Fruit fly (Drosophila melanogaster) whole organism, embryonic: ENCODE data around the gene CG14220.

Source experiments
- CG10959 ChIP-seq: fragments of 200-800 bp; sonication (Bioruptor generic); IDR thresholded peaks from 2 replicates; pipeline ENCODE4 v1.3.6; 2022; ENCODE audit warnings: missing biosample characterization, missing genetic modification characterization
- CG13287 ChIP-seq: fragments of 200-800 bp; sonication (Bioruptor generic); IDR thresholded peaks from 2 replicates; pipeline ENCODE4 v1.3.6; 2022; ENCODE audit warnings: missing biosample characterization, missing genetic modification characterization; ENCODE audit not compliant: partially characterized antibody
- CG15479 ChIP-seq: fragments of 200-800 bp; sonication (Bioruptor generic); optimal IDR thresholded peaks from 3 replicates; lab custom pipeline; 2019; ENCODE audit warnings: missing biosample characterization, mild to moderate bottlenecking, missing genetic modification characterization, moderate library complexity
- CG15514 ChIP-seq: fragments of 200-800 bp; sonication (Bioruptor generic); optimal IDR thresholded peaks from 3 replicates; lab custom pipeline; 2017; ENCODE audit warnings: missing biosample characterization, missing genetic modification characterization, mild to moderate bottlenecking, moderate library complexity, missing genetic modification reagents
- CG17328 ChIP-seq: fragments of 200-800 bp; sonication (Bioruptor generic); IDR thresholded peaks from 2 replicates; pipeline ENCODE4 v1.3.6; 2022; ENCODE audit warnings: missing biosample characterization, missing genetic modification characterization
- CG17385 ChIP-seq: fragments of 200-800 bp; sonication (Bioruptor generic); optimal IDR thresholded peaks from 3 replicates; lab custom pipeline; 2018; ENCODE audit warnings: missing biosample characterization, mild to moderate bottlenecking, missing genetic modification characterization
- CG18476 ChIP-seq: fragments of 200-800 bp; sonication (Bioruptor generic); optimal IDR thresholded peaks from 2 replicates; lab custom pipeline; 2016; ENCODE audit warnings: missing biosample characterization, mild to moderate bottlenecking, missing genetic modification characterization
- CG2202 ChIP-seq: fragments of 200-800 bp; sonication (Bioruptor generic); optimal IDR thresholded peaks from 2 replicates; lab custom pipeline; 2018; ENCODE audit warnings: missing biosample characterization, mild to moderate bottlenecking, missing genetic modification characterization
- CG2712 ChIP-seq: fragments of 200-800 bp; optimal IDR thresholded peaks from 3 replicates; lab custom pipeline; 2019; ENCODE audit warnings: missing biosample characterization, mild to moderate bottlenecking, missing genetic modification characterization, moderate library complexity
- CG31365 ChIP-seq: fragments of 200-800 bp; sonication (Bioruptor generic); optimal IDR thresholded peaks from 2 replicates; lab custom pipeline; 2018; ENCODE audit warnings: missing biosample characterization, mild to moderate bottlenecking, missing genetic modification characterization
- CG3163 ChIP-seq: fragments of 200-800 bp; sonication (Bioruptor generic); optimal IDR thresholded peaks from 3 replicates; lab custom pipeline; 2016; ENCODE audit warnings: missing biosample characterization, missing genetic modification characterization
- CG3281 ChIP-seq: fragments of 200-800 bp; sonication (Bioruptor generic); optimal IDR thresholded peaks from 3 replicates; lab custom pipeline; 2017; ENCODE audit warnings: missing biosample characterization, mild to moderate bottlenecking, missing genetic modification characterization
- CG3995 ChIP-seq: fragments of 200-800 bp; sonication (Bioruptor generic); optimal IDR thresholded peaks from 3 replicates; lab custom pipeline; 2016; ENCODE audit warnings: missing biosample characterization, missing genetic modification characterization
- CG4360 ChIP-seq: fragments of 200-800 bp; sonication (Bioruptor generic); IDR thresholded peaks from 2 replicates; pipeline ENCODE4 v1.3.6; 2022; ENCODE audit warnings: missing biosample characterization, missing genetic modification characterization
- CG9797 ChIP-seq: fragments of 200-800 bp; sonication (Bioruptor generic); optimal IDR thresholded peaks from 3 replicates; lab custom pipeline; 2018; ENCODE audit warnings: missing biosample characterization, mild to moderate bottlenecking, missing genetic modification characterization
- CG9817 ChIP-seq: fragments of 200-800 bp; sonication (Bioruptor generic); optimal IDR thresholded peaks from 2 replicates; lab custom pipeline; 2018; ENCODE audit warnings: missing biosample characterization, mild to moderate bottlenecking, missing genetic modification characterization, moderate library complexity
- CTCF ChIP-seq: fragments of 200-800 bp; sonication (Bioruptor generic); optimal IDR thresholded peaks from 2 replicates; lab custom pipeline; 2017; ENCODE audit warnings: missing biosample characterization, mild to moderate bottlenecking, missing genetic modification characterization, moderate library complexity
- Chrac-16 ChIP-seq: fragments of 200-800 bp; sonication (Bioruptor generic); optimal IDR thresholded peaks from 3 replicates; lab custom pipeline; 2016; ENCODE audit warnings: missing biosample characterization, missing genetic modification characterization
- CrebB ChIP-seq: fragments of 200-800 bp; sonication (Bioruptor generic); optimal IDR thresholded peaks from 3 replicates; lab custom pipeline; 2018; ENCODE audit warnings: missing biosample characterization, mild to moderate bottlenecking, missing genetic modification characterization
- Ets97D ChIP-seq: fragments of 200-800 bp; sonication (Bioruptor generic); optimal IDR thresholded peaks from 3 replicates; lab custom pipeline; 2016; ENCODE audit warnings: missing biosample characterization, missing genetic modification characterization
- Jarid2 ChIP-seq: fragments of 200-800 bp; sonication (Bioruptor generic); optimal IDR thresholded peaks from 3 replicates; lab custom pipeline; 2017; ENCODE audit warnings: mild to moderate bottlenecking, missing biosample characterization, missing genetic modification reagents, missing genetic modification characterization
- MTF-1 ChIP-seq: fragments of 200-800 bp; sonication (Bioruptor generic); optimal IDR thresholded peaks from 2 replicates; lab custom pipeline; 2018; ENCODE audit warnings: missing biosample characterization, mild to moderate bottlenecking, missing genetic modification characterization, borderline replicate concordance
- Nf-YC ChIP-seq: fragments of 200-800 bp; optimal IDR thresholded peaks from 3 replicates; lab custom pipeline; 2019; ENCODE audit warnings: missing biosample characterization, mild to moderate bottlenecking, missing genetic modification characterization, moderate library complexity
- Ravus ChIP-seq: fragments of 200-800 bp; sonication (Bioruptor generic); IDR thresholded peaks from 2 replicates; pipeline ENCODE4 v1.3.6; 2022; ENCODE audit warnings: missing biosample characterization, missing genetic modification characterization
- Taf1 ChIP-seq: fragments of 200-800 bp; sonication (Bioruptor generic); IDR thresholded peaks from 2 replicates; pipeline ENCODE4 v1.3.6; 2022; ENCODE audit warnings: missing biosample characterization, missing genetic modification characterization
- Xbp1 ChIP-seq: fragments of 200-800 bp; sonication (Bioruptor generic); optimal IDR thresholded peaks from 3 replicates; lab custom pipeline; 2016; ENCODE audit warnings: missing biosample characterization, mild to moderate bottlenecking, missing genetic modification characterization
- YL-1 ChIP-seq: fragments of 200-800 bp; sonication (Bioruptor generic); optimal IDR thresholded peaks from 3 replicates; lab custom pipeline; 2017; ENCODE audit warnings: missing biosample characterization, mild to moderate bottlenecking, missing genetic modification characterization
- amos ChIP-seq: fragments of 200-800 bp; sonication (Bioruptor generic); IDR thresholded peaks from 2 replicates; pipeline ENCODE4 v1.3.6; 2022; ENCODE audit warnings: missing biosample characterization, missing genetic modification characterization; ENCODE audit not compliant: partially characterized antibody
- bowl ChIP-seq: fragments of 200-800 bp; sonication (Bioruptor generic); IDR thresholded peaks from 2 replicates; pipeline ENCODE4 v1.3.6; 2022; ENCODE audit warnings: missing biosample characterization, missing genetic modification characterization
- br ChIP-seq: fragments of >200 bp; optimal IDR thresholded peaks from 2 replicates; lab custom pipeline; 2017
- crp ChIP-seq, 2 experiments: fragments of 200-800 bp; sonication (Bioruptor generic); optimal IDR thresholded peaks; 2 replicates in 1 of 2; 3 replicates in 1 of 2; lab custom pipeline; 2017; ENCODE audit warnings: missing biosample characterization in 2 of 2, missing genetic modification characterization in 2 of 2, mild to moderate bottlenecking in 1 of 2, moderate library complexity in 1 of 2
- danr ChIP-seq: fragments of 200-800 bp; sonication (Bioruptor generic); IDR thresholded peaks from 2 replicates; pipeline ENCODE4 v1.3.6; 2022; ENCODE audit warnings: missing biosample characterization, missing genetic modification characterization
- dysf ChIP-seq: fragments of 200-800 bp; sonication (Bioruptor generic); IDR thresholded peaks from 3 replicates; pipeline ENCODE4 v1.3.6; 2022; ENCODE audit warnings: missing biosample characterization, missing genetic modification characterization
- fu2 ChIP-seq: fragments of 200-800 bp; sonication (Bioruptor generic); optimal IDR thresholded peaks from 2 replicates; lab custom pipeline; 2016; ENCODE audit warnings: missing biosample characterization, missing genetic modification characterization
- gcm ChIP-seq: fragments of 200-800 bp; sonication (Bioruptor generic); optimal IDR thresholded peaks from 2 replicates; lab custom pipeline; 2019; ENCODE audit warnings: missing biosample characterization, mild to moderate bottlenecking, missing genetic modification characterization, moderate library complexity
- gfzf ChIP-seq: fragments of 200-800 bp; sonication (Bioruptor generic); optimal IDR thresholded peaks from 2 replicates; lab custom pipeline; 2016; ENCODE audit warnings: missing biosample characterization, mild to moderate bottlenecking, missing genetic modification characterization, moderate library complexity
- grau ChIP-seq: fragments of 200-800 bp; optimal IDR thresholded peaks from 3 replicates; lab custom pipeline; 2019; ENCODE audit warnings: missing biosample characterization, mild to moderate bottlenecking, missing genetic modification characterization, moderate library complexity
- gsb ChIP-seq: fragments of 200-800 bp; sonication (Bioruptor generic); IDR thresholded peaks from 2 replicates; pipeline ENCODE4 v1.3.6; 2022; ENCODE audit warnings: missing biosample characterization, missing genetic modification characterization
- h ChIP-seq: fragments of >200 bp; optimal IDR thresholded peaks from 2 replicates; lab custom pipeline; 2017
- ind ChIP-seq: fragments of 200-800 bp; sonication (Bioruptor generic); optimal IDR thresholded peaks from 3 replicates; lab custom pipeline; 2016; ENCODE audit warnings: missing biosample characterization, missing genetic modification characterization
- jumu ChIP-seq: fragments of 200-800 bp; sonication (Bioruptor generic); optimal IDR thresholded peaks from 3 replicates; lab custom pipeline; 2016; ENCODE audit warnings: missing biosample characterization, missing genetic modification characterization
- lbe ChIP-seq: fragments of 200-800 bp; sonication (Bioruptor generic); optimal IDR thresholded peaks from 2 replicates; lab custom pipeline; 2016; ENCODE audit warnings: missing biosample characterization, mild to moderate bottlenecking, missing genetic modification characterization
- lilli ChIP-seq: fragments of 200-800 bp; sonication (Bioruptor generic); optimal IDR thresholded peaks from 3 replicates; lab custom pipeline; 2016; ENCODE audit warnings: missing biosample characterization, missing genetic modification characterization
- mirr ChIP-seq: fragments of 200-800 bp; sonication (Bioruptor generic); optimal IDR thresholded peaks from 3 replicates; lab custom pipeline; 2018; ENCODE audit warnings: missing biosample characterization, mild to moderate bottlenecking, missing genetic modification characterization
- onecut ChIP-seq: fragments of 200-800 bp; sonication (Bioruptor generic); IDR thresholded peaks from 2 replicates; pipeline ENCODE4 v1.3.6; 2022; ENCODE audit warnings: missing biosample characterization, missing genetic modification characterization
- seq ChIP-seq: fragments of 200-800 bp; sonication (Bioruptor generic); IDR thresholded peaks from 2 replicates; pipeline ENCODE4 v1.3.6; 2022; ENCODE audit warnings: missing biosample characterization, missing genetic modification characterization
- slbo ChIP-seq: fragments of 200-800 bp; sonication (Bioruptor generic); IDR thresholded peaks from 2 replicates; pipeline ENCODE4 v1.3.6; 2022; ENCODE audit warnings: missing biosample characterization, missing genetic modification characterization
- stc ChIP-seq: fragments of 200-800 bp; sonication (Bioruptor generic); IDR thresholded peaks from 2 replicates; pipeline ENCODE4 v1.3.6; 2022; ENCODE audit warnings: missing biosample characterization, missing genetic modification characterization
- tgo ChIP-seq: fragments of 200-800 bp; sonication (Bioruptor generic); IDR thresholded peaks from 3 replicates; pipeline ENCODE4 v1.3.6; 2022; ENCODE audit warnings: missing biosample characterization, missing genetic modification characterization
- ttk ChIP-seq: fragments of 200-800 bp; sonication (Bioruptor generic); IDR thresholded peaks from 2 replicates; pipeline ENCODE4 v2.1.2; 2022; ENCODE audit warnings: missing biosample characterization, missing genetic modification characterization
- unpg ChIP-seq: fragments of 200-800 bp; sonication (Bioruptor generic); optimal IDR thresholded peaks from 3 replicates; lab custom pipeline; 2018; ENCODE audit warnings: missing biosample characterization, mild to moderate bottlenecking, missing genetic modification characterization, moderate library complexity
- vnd ChIP-seq: fragments of 200-800 bp; sonication (Bioruptor generic); IDR thresholded peaks from 3 replicates; pipeline ENCODE4 v1.3.6; 2022; ENCODE audit warnings: missing biosample characterization, missing genetic modification characterization; ENCODE audit not compliant: partially characterized antibody

Gene CG14220

DNA sequence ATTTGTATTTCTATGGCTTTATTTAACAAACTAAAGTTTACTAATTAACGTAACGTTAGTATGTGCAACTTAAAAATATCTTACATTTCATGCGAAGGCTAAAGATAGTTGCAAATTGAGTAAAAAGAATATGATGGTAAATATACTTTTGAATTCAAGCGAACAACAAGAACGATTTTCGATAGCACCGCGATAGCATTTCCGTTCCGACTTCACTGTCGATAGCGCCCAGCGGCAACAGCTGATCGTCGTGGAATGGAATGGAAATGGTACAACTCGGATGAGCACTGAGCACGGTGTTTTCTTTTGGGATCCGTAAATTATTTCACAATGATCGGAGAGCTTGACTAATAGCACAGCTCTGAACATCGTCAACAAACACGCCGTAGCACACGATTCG is 11.8 kb upstream of the CG14220 start (continued):
- TF ChIP-seq CG2202 (tag; lab: Kevin White, UChicago) (peak; percentile 19), Ets97D (GFP tag; lab: Kevin White, UChicago) (peak; percentile 98), Nf-YC (tag; lab: Kevin White, UChicago) (peak; percentile 55), lbe (peak; percentile 40), slbo (GFP tag; lab: Robert Waterston, UW) (no peak), Ravus (GFP tag; lab: Robert Waterston, UW) (no peak), CTCF (GFP tag; lab: Kevin White, UChicago) (peak; percentile 14), unpg (GFP tag; lab: Kevin White, UChicago) (peak; percentile 60), CG18476 (GFP tag; lab: Kevin White, UChicago) (no peak), stc (peak; percentile 42; the same call in 1 of the 2 replicates), CG9817 (tag; lab: Kevin White, UChicago) (no peak), tgo (GFP tag; lab: Robert Waterston, UW) (no peak), CG15514 (peak; percentile 81), gsb (GFP tag; lab: Robert Waterston, UW) (0 out of 2 replicates have a peak, but pooled peaks have one; percentile 9), CG13287 (GFP tag; lab: Robert Waterston, UW) (peak; percentile 75), CG17385 (GFP tag; lab: Kevin White, UChicago) (peak; percentile 73), ttk (GFP tag; lab: Robert Waterston, UW) (no peak), gcm (GFP tag; lab: Kevin White, UChicago) (peak; percentile 69), CG31365 (tag; lab: Kevin White, UChicago) (peak; percentile 58), fu2 (GFP tag; lab: Kevin White, UChicago) (no peak), CG10959 (GFP tag; lab: Robert Waterston, UW) (no peak), seq (GFP tag; lab: Robert Waterston, UW) (no peak), CG15479 (no peak), Xbp1 (GFP tag; lab: Kevin White, UChicago) (peak; percentile 5), jumu (no peak), h (lab: Kevin White, UChicago) (no peak), Chrac-16 (GFP tag; lab: Kevin White, UChicago) (no peak), MTF-1 (GFP tag; lab: Kevin White, UChicago) (peak; percentile 76), mirr (GFP tag; lab: Kevin White, UChicago) (peak; percentile 89), CG3163 (GFP tag; lab: Kevin White, UChicago) (no peak), gfzf (no peak), lilli (GFP tag; lab: Kevin White, UChicago) (no peak), amos (peak; percentile 34; the same call in 1 of the 2 replicates), CG3995 (GFP tag; lab: Kevin White, UChicago) (peak; percentile 37), CrebB (tag; lab: Kevin White, UChicago) (peak; percentile 81), dysf (no peak), onecut (GFP tag; lab: Robert Waterston, UW) (peak; percentile 64), CG2712 (tag; lab: Kevin White, UChicago) (peak; percentile 51), CG9797 (GFP tag; lab: Kevin White, UChicago) (peak; percentile 34), YL-1 (GFP tag; lab: Kevin White, UChicago) (peak; percentile 75), CG3281 (GFP tag; lab: Kevin White, UChicago) (peak; percentile 78), crp (GFP tag; optimal IDR thresholded peaks at IDR 0.05; lab: Kevin White, UChicago) (peak; percentile 28 to 89), danr (GFP tag; lab: Robert Waterston, UW) (no peak), br (no peak), ind (no peak), grau (tag; lab: Kevin White, UChicago) (peak; percentile 44), vnd (GFP tag; lab: Robert Waterston, UW) (no peak), bowl (GFP tag; lab: Robert Waterston, UW) (0 out of 2 replicates have a peak, but pooled peaks have one; percentile 10), CG17328 (GFP tag; lab: Robert Waterston, UW) (peak; percentile 58), CG4360 (no peak), Jarid2 (GFP tag; lab: Kevin White, UChicago) (no peak), Taf1 (no peak)
